Fruit fly (Drosophila melanogaster): ENCODE data around the gene CG10097.

Gene CG10097

dm6 chr3R:12439401-12440143, 43.8 kb upstream of the CG10097 start, which contains the start of gene Desat1 (continued):
- no peak for TF ChIP-seq sisA (GFP tag; IDR thresholded peaks at IDR 0.05)
- TF ChIP-seq CG8281 (tag; optimal IDR thresholded peaks at IDR 0.05): no peak
- no peak for TF ChIP-seq CG7372 (GFP tag; IDR thresholded peaks at IDR 0.05)
- peak; percentile 86 to 97 for TF ChIP-seq insv (GFP tag; optimal IDR thresholded peaks at IDR 0.05)
- TF ChIP-seq Dp (GFP tag; optimal IDR thresholded peaks at IDR 0.05): peak; percentile 58
- TF ChIP-seq CG5245 (GFP tag; optimal IDR thresholded peaks at IDR 0.05): no peak
- TF ChIP-seq CG1233 (GFP tag; optimal IDR thresholded peaks at IDR 0.05): no peak
- TF ChIP-seq CG17829 (tag; optimal IDR thresholded peaks at IDR 0.05): peak; percentile 15
- TF ChIP-seq twi (tag; optimal IDR thresholded peaks at IDR 0.05): no peak
- TF ChIP-seq seq (GFP tag; IDR thresholded peaks at IDR 0.05): no peak
- no peak for TF ChIP-seq kah (GFP tag; optimal IDR thresholded peaks at IDR 0.05)
- TF ChIP-seq tgo (GFP tag; IDR thresholded peaks at IDR 0.05): no peak
- no peak for TF ChIP-seq gce (GFP tag; IDR thresholded peaks at IDR 0.05)
- TF ChIP-seq CG10321 (GFP tag; IDR thresholded peaks at IDR 0.05): no peak
- no peak for TF ChIP-seq CG1529 (GFP tag; optimal IDR thresholded peaks at IDR 0.05)
- TF ChIP-seq otp (GFP tag; IDR thresholded peaks at IDR 0.05): no peak
- TF ChIP-seq Rfx (GFP tag; IDR thresholded peaks at IDR 0.05): no peak
- no peak for TF ChIP-seq CG33213 (GFP tag; optimal IDR thresholded peaks at IDR 0.05)
- TF ChIP-seq nmo (GFP tag; optimal IDR thresholded peaks at IDR 0.05): peak; percentile 22
- peak; percentile 14 for TF ChIP-seq CG6765 (GFP tag; optimal IDR thresholded peaks at IDR 0.05)
- TF ChIP-seq CG6254 (GFP tag; optimal IDR thresholded peaks at IDR 0.05): no peak
- no peak for TF ChIP-seq pros (GFP tag; optimal IDR thresholded peaks at IDR 0.05)
- TF ChIP-seq CG16863 (GFP tag; optimal IDR thresholded peaks at IDR 0.05): no peak
- peak; percentile 36 for TF ChIP-seq HmgZ (tag; optimal IDR thresholded peaks at IDR 0.05)
- no peak for TF ChIP-seq CG7786 (GFP tag; optimal IDR thresholded peaks at IDR 0.05)
- peak; percentile 90 for TF ChIP-seq Doc3 (GFP tag; IDR thresholded peaks at IDR 0.05; ENCODE audit: partially characterized antibody)
- TF ChIP-seq CG17912 (GFP tag; optimal IDR thresholded peaks at IDR 0.05): no peak
- no peak for TF ChIP-seq CG17612 (GFP tag; IDR thresholded peaks at IDR 0.05)
- peak; percentile 6 for TF ChIP-seq gro (GFP tag; optimal IDR thresholded peaks at IDR 0.05)
- peak; percentile 90 for TF ChIP-seq Bgb (GFP tag; IDR thresholded peaks at IDR 0.05; ENCODE audit: partially characterized antibody)
- TF ChIP-seq vfl (GFP tag; optimal IDR thresholded peaks at IDR 0.05): no peak
- no peak for TF ChIP-seq CG9609 (GFP tag; optimal IDR thresholded peaks at IDR 0.05)
- no peak for TF ChIP-seq CG12219 (GFP tag; optimal IDR thresholded peaks at IDR 0.05)
- peak; percentile 8 for TF ChIP-seq CG30403 (GFP tag; optimal IDR thresholded peaks at IDR 0.05)
- TF ChIP-seq eve (GFP tag; optimal IDR thresholded peaks at IDR 0.05): no peak
- no peak for TF ChIP-seq peb (GFP tag; IDR thresholded peaks at IDR 0.05)
- no peak for TF ChIP-seq btn (GFP tag; optimal IDR thresholded peaks at IDR 0.05)
- no peak for TF ChIP-seq Side (GFP tag; optimal IDR thresholded peaks at IDR 0.05)
- TF ChIP-seq Nf-YC (tag; optimal IDR thresholded peaks at IDR 0.05): no peak
- TF ChIP-seq CG33557 (GFP tag; optimal IDR thresholded peaks at IDR 0.05): peak; percentile 23
- TF ChIP-seq CG11247 (GFP tag; IDR thresholded peaks at IDR 0.05): no peak
- no peak for TF ChIP-seq CG4854 (GFP tag; optimal IDR thresholded peaks at IDR 0.05)
- no peak for TF ChIP-seq ro (GFP tag; IDR thresholded peaks at IDR 0.05)
- TF ChIP-seq fu2 (GFP tag; optimal IDR thresholded peaks at IDR 0.05): no peak
- TF ChIP-seq BEAF-32 (GFP tag; optimal IDR thresholded peaks at IDR 0.05): peak; percentile 88
- no peak for TF ChIP-seq eyg (GFP tag; optimal IDR thresholded peaks at IDR 0.05)
- TF ChIP-seq cg (GFP tag; optimal IDR thresholded peaks at IDR 0.05): no peak
